Worm (Caenorhabditis elegans): ENCODE results near the gene T15B7.15.

DNA sequence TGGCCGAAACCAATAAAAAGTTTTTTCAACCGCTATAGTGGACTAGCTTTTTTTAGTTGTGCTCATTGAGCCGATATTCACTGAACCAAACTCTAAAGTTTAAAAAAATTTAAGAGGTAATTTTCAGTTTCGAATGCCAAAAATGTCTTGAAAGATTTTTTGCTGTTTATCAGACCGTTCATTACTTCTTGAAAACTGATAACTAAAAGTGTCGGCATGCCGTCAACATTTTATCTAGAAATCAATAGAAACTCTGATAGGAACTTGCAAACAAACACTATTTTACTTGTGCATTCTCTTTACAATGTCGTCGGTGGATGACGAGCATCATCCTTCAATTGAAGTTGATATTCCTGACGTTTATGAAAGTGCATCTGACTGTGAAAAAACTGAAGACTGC, 43.3 kb upstream of the T15B7.15 start:
- TF ChIP-seq him-1 (tag; optimal IDR thresholded peaks at IDR 0.05) (no peak), dao-5 (tag; optimal IDR thresholded peaks at IDR 0.05) (no peak), W03F9.2 (tag; optimal IDR thresholded peaks at IDR 0.05) (no peak)

Measured in whole organism, L4/young adult.